Fruit fly (Drosophila melanogaster) S2 (cell line): ENCODE results near the gene alpha-Est6.

Experiments used
- CG8478 ChIP-seq: fragments of >200 bp; optimal IDR thresholded peaks from 2 replicates; lab custom pipeline; 2018
- CTCF ChIP-seq, 2 experiments: fragments of >200 bp; optimal IDR thresholded peaks; 2 replicates each; lab custom pipeline; 2018

- TF ChIP-seq CTCF (optimal IDR thresholded peaks at IDR 0.05; lab: Kevin White, UChicago) (no peak), CG8478 (lab: Kevin White, UChicago) (no peak)
Measured at dm6 chr3R:7523594-7523993, 5.0 kb downstream of the alpha-Est6 start, which contains the start of gene alpha-Est7.
